Worm (Caenorhabditis elegans): ENCODE results near the gene ncx-7.

ncx-7 gene

DNA sequence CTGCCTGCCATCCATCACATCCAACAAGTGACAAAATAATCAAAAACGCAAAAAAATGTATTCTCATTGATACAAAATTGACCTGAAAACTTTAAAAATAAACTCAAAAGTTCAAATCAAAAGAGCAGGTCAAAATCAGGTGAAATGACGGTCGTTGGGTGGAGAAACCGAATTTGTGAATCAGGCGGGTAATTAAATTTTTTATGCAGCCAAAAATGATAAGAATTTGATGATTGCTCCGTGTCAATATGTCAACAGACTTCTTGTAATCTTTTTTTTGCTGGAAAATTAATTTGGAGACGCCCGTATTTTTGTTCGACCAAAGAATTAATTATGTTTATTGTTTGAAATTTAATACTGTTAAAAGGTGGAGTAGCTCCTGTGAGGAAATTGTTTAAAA lies 6.2 kb downstream of the ncx-7 start, which contains the start of gene ncx-6:
TSS of gene ncx-6 (minus strand) at position 88 of the 400 bp plus-strand sequence.
- TF ChIP-seq tab-1 (GFP tag; IDR thresholded peaks at IDR 0.05), result no peak
- no peak for TF ChIP-seq klf-2 (GFP tag; conservative IDR thresholded peaks at IDR 0.05)
- TF ChIP-seq ref-1 (GFP tag; conservative IDR thresholded peaks at IDR 0.05), result no peak
- no peak for TF ChIP-seq med-1 (GFP tag; optimal IDR thresholded peaks at IDR 0.05; ENCODE audit: insufficient read depth)
- no peak for TF ChIP-seq flt-1 (GFP tag; IDR thresholded peaks at IDR 0.05)
- no peak for TF ChIP-seq ztf-23 (GFP tag; IDR thresholded peaks at IDR 0.05)
- TF ChIP-seq T22C8.4 (GFP tag; IDR thresholded peaks at IDR 0.05), result no peak
- TF ChIP-seq ztf-29 (GFP tag; IDR thresholded peaks at IDR 0.05), result no peak
- TF ChIP-seq cog-1 (tag; optimal IDR thresholded peaks at IDR 0.05), result no peak

DNA sequence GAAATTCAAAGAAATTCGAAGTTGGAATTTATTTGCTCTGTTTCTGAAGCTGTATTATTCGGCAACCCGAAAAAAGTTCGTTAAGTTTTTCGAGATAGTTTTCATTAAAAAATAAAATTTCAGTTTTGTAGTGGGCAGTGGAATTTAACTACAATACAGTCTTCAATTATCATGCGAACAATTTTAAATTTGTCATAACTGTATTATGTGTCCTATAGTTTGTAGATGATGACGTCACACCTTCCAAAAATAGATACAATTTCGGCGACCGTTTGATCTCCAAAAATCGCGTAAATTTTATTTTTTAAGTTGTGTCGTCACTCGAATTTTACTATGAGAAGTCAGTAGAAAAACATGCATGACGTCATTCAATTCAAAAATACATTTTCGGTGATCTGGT lies 6.9 kb downstream of the ncx-7 start:
- TF ChIP-seq cog-1 (tag; optimal IDR thresholded peaks at IDR 0.05) (no peak), flt-1 (GFP tag; IDR thresholded peaks at IDR 0.05) (no peak), med-1 (GFP tag; optimal IDR thresholded peaks at IDR 0.05; ENCODE audit: insufficient read depth) (no peak), klf-2 (GFP tag; conservative IDR thresholded peaks at IDR 0.05) (no peak), ztf-23 (GFP tag; IDR thresholded peaks at IDR 0.05) (no peak), ztf-29 (GFP tag; IDR thresholded peaks at IDR 0.05) (no peak), ref-1 (GFP tag; conservative IDR thresholded peaks at IDR 0.05) (no peak), T22C8.4 (GFP tag; IDR thresholded peaks at IDR 0.05) (no peak), tab-1 (GFP tag; IDR thresholded peaks at IDR 0.05) (no peak)

ce11 chrIII:9711163-9711562 lies 8.9 kb downstream of the ncx-7 start:
- no peak for TF ChIP-seq tab-1 (GFP tag; IDR thresholded peaks at IDR 0.05)
- no peak for TF ChIP-seq flt-1 (GFP tag; IDR thresholded peaks at IDR 0.05)
- TF ChIP-seq cog-1 (tag; optimal IDR thresholded peaks at IDR 0.05), result no peak
- no peak for TF ChIP-seq ztf-29 (GFP tag; IDR thresholded peaks at IDR 0.05)
- no peak for TF ChIP-seq T22C8.4 (GFP tag; IDR thresholded peaks at IDR 0.05)
- no peak for TF ChIP-seq ref-1 (GFP tag; conservative IDR thresholded peaks at IDR 0.05)
- TF ChIP-seq med-1 (GFP tag; optimal IDR thresholded peaks at IDR 0.05; ENCODE audit: insufficient read depth), result no peak
- no peak for TF ChIP-seq klf-2 (GFP tag; conservative IDR thresholded peaks at IDR 0.05)
- TF ChIP-seq ztf-23 (GFP tag; IDR thresholded peaks at IDR 0.05), result no peak

DNA sequence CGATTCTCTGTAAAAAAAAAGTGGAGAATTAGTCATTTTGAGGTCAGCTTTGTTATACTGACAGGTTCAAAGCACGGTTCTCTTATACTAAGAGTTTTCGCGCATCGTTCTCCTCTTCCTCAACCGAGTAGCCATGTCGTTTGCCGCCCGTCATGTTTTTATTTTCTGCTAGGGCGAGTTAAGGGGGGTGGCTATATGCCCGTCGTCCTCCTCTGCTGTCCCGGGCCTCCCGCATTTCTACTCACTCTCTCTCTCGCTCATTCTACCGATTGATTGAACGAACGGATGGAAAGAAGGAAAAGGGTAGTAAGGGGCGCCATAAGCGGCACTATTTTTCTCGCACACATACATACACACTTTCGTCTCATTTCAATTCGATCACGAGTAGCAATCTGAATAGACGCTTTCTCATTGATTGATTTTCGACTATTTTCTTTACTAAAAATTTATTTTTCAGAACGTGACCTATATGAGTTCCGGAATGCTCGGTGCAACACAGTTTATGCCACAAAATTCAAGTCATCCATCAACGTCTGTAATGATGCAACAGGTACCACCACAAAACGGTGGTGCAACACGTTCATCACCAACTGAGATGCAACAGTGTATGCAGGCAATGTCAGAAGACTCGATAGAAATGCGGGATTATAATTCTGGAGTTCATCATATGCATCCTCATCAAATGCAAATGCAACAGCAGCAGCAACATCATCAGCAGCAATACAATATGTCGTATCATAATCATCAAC lies 14.8 kb downstream of the ncx-7 start:
- TF ChIP-seq med-1 (GFP tag; optimal IDR thresholded peaks at IDR 0.05; ENCODE audit: insufficient read depth) (no peak), flt-1 (GFP tag; IDR thresholded peaks at IDR 0.05) (no peak; the same call in 1 of the 2 replicates), ref-1 (GFP tag; conservative IDR thresholded peaks at IDR 0.05) (no peak; the same call in 1 of the 2 replicates), cog-1 (tag; optimal IDR thresholded peaks at IDR 0.05) (no peak), ztf-29 (GFP tag; IDR thresholded peaks at IDR 0.05) (no peak), ztf-23 (GFP tag; IDR thresholded peaks at IDR 0.05) (no peak), T22C8.4 (GFP tag; IDR thresholded peaks at IDR 0.05) (no peak), klf-2 (GFP tag; conservative IDR thresholded peaks at IDR 0.05) (no peak), tab-1 (GFP tag; IDR thresholded peaks at IDR 0.05) (no peak)

ce11 chrIII:9704606-9704938 lies 15.5 kb downstream of the ncx-7 start:
- no peak for TF ChIP-seq med-1 (GFP tag; optimal IDR thresholded peaks at IDR 0.05; ENCODE audit: insufficient read depth)
- no peak for TF ChIP-seq ref-1 (GFP tag; conservative IDR thresholded peaks at IDR 0.05)
- no peak for TF ChIP-seq tab-1 (GFP tag; IDR thresholded peaks at IDR 0.05)

- TF ChIP-seq cog-1 (tag; optimal IDR thresholded peaks at IDR 0.05) (peak; percentile 64), tab-1 (GFP tag; IDR thresholded peaks at IDR 0.05) (no peak), klf-2 (GFP tag; conservative IDR thresholded peaks at IDR 0.05) (no peak), ztf-29 (GFP tag; IDR thresholded peaks at IDR 0.05) (no peak), flt-1 (GFP tag; IDR thresholded peaks at IDR 0.05) (no peak), ref-1 (GFP tag; conservative IDR thresholded peaks at IDR 0.05) (no peak), T22C8.4 (GFP tag; IDR thresholded peaks at IDR 0.05) (no peak), ztf-23 (GFP tag; IDR thresholded peaks at IDR 0.05) (0 out of 2 replicates have a peak, but pooled peaks have one; percentile 57), med-1 (GFP tag; optimal IDR thresholded peaks at IDR 0.05; ENCODE audit: insufficient read depth) (no peak)
Observed at ce11 chrIII:9703747-9704605, 16.1 kb downstream of the ncx-7 start.

- TF ChIP-seq T22C8.4 (GFP tag; IDR thresholded peaks at IDR 0.05) (no peak), flt-1 (GFP tag; IDR thresholded peaks at IDR 0.05) (peak; percentile 36; the same call in 1 of the 2 replicates), ztf-23 (GFP tag; IDR thresholded peaks at IDR 0.05) (no peak)
Observed at ce11 chrIII:9702665-9703252, 17.3 kb downstream of the ncx-7 start.

DNA sequence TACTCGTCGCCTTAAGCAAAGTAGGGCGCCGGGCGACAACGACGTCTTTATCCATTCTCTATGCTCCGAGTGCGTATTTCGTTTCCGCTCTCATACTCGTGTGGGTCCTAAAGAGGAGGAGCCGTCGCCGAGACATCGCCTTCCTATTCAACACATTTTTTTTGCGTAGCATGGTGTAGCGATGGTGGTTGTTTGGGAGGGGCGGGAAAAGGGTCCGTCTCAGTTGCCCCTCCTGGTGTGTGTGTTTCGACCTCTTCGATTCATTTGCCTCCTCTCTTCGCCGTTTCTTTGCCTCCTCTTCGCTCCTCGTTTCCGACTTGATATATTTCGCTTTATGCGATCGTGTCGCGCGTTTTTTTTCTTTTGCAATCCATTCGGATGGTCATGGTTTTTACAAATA lies 18.3 kb downstream of the ncx-7 start:
- TF ChIP-seq med-1 (GFP tag; optimal IDR thresholded peaks at IDR 0.05; ENCODE audit: insufficient read depth) (no peak), klf-2 (GFP tag; conservative IDR thresholded peaks at IDR 0.05) (no peak), T22C8.4 (GFP tag; IDR thresholded peaks at IDR 0.05) (no peak), ref-1 (GFP tag; conservative IDR thresholded peaks at IDR 0.05) (no peak), tab-1 (GFP tag; IDR thresholded peaks at IDR 0.05) (no peak), flt-1 (GFP tag; IDR thresholded peaks at IDR 0.05) (no peak), ztf-29 (GFP tag; IDR thresholded peaks at IDR 0.05) (no peak)

DNA sequence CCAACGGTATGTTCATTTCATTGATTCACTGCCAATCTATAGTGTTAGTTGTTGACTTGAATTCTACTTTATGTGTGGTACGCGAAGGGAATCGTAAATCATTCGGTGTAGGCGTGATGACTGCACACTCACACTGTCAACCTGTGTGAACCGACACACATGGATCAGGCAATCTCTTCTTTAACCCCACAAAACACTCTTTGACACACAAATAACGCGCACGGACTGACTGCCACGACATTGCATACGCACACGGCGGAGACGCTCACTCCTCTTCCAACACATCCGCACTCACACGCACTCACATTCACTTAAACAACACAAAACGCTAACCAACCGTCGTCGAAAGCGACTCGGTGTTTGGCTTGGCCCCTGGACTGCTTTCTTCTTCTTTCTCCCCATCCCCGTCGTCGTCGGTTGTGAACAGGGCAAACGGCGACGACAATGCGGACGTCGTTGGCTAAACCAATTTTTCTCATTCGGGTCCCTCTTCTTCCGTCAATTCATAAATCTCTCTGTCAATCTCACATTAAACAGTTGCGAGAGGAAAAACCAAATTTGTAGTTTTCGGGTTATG lies 19.9 kb downstream of the ncx-7 start:
- no peak for TF ChIP-seq tab-1 (GFP tag; IDR thresholded peaks at IDR 0.05)
